Fruit fly (Drosophila melanogaster) whole organism, embryonic: Measurements from ENCODE around the gene CG43120.

ENCODE experiments used
- CG12299 ChIP-seq: fragments of 200-800 bp; sonication (Bioruptor generic); optimal IDR thresholded peaks from 2 replicates; lab custom pipeline; 2018; ENCODE audit warnings: missing biosample characterization, mild to moderate bottlenecking, missing genetic modification characterization
- CG1603 ChIP-seq: fragments of 200-800 bp; sonication (Bioruptor generic); optimal IDR thresholded peaks from 2 replicates; lab custom pipeline; 2019; ENCODE audit warnings: missing biosample characterization, mild to moderate bottlenecking, missing genetic modification characterization, moderate library complexity
- CG4282 ChIP-seq: fragments of 200-800 bp; sonication (Bioruptor generic); optimal IDR thresholded peaks from 2 replicates; lab custom pipeline; 2016; ENCODE audit warnings: missing biosample characterization, missing genetic modification characterization
- CG4617 ChIP-seq: fragments of 200-800 bp; sonication (Bioruptor generic); optimal IDR thresholded peaks from 3 replicates; lab custom pipeline; 2016; ENCODE audit warnings: missing biosample characterization, missing genetic modification characterization, borderline replicate concordance
- fru ChIP-seq: fragments of >200 bp; optimal IDR thresholded peaks from 2 replicates; lab custom pipeline; 2017
- gsb-n ChIP-seq: fragments of 200-800 bp; sonication (Bioruptor generic); optimal IDR thresholded peaks from 3 replicates; lab custom pipeline; 2018; ENCODE audit warnings: missing biosample characterization, mild to moderate bottlenecking, missing genetic modification characterization
- tup ChIP-seq: fragments of 200-800 bp; sonication (Bioruptor generic); optimal IDR thresholded peaks from 2 replicates; lab custom pipeline; 2016; ENCODE audit warnings: missing biosample characterization, mild to moderate bottlenecking, missing genetic modification characterization, moderate library complexity

DNA sequence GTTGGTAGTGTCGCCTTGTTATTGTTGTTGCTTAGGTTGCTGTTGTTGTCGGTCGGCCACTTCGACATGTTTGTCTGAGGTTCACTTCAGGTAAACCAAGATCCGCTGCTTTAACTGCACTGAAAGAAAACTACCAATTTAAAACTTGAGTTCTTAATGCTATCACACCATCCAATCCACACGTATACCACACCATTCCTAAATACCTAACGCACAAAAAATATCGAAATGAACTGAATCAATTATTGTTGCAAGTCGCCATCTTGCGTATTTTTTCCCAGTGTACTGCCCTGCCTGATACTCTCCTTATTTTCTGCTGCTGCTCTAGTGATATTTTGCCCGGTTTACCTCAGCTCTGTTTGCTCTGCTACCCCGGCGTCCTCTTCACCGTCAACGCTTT is 42.8 kb upstream of the CG43120 start:
- TF ChIP-seq CG4282 (GFP tag; lab: Kevin White, UChicago) = peak; percentile 50
- TF ChIP-seq CG1603 = peak; percentile 87
- TF ChIP-seq tup (GFP tag; lab: Kevin White, UChicago) = peak; percentile 10
- no peak for TF ChIP-seq fru
- TF ChIP-seq gsb-n (tag; lab: Kevin White, UChicago) = peak; percentile 48
- no peak for TF ChIP-seq CG12299
- TF ChIP-seq CG4617 (GFP tag; lab: Kevin White, UChicago) = no peak
